Worm (Caenorhabditis elegans) whole organism, L2 larva: ENCODE results near the gene R01E6.2.

Experiments used
- C34F6.9 ChIP-seq: fragments of 150-350 bp; optimal IDR thresholded peaks from 2 replicates; lab custom pipeline; 2014; ENCODE audit warnings: missing biosample characterization, missing genetic modification characterization
- F13H6.1 ChIP-seq: sonication (generic microtip); optimal IDR thresholded peaks from 2 replicates; lab custom pipeline; 2016; ENCODE audit warnings: missing genetic modification characterization, missing compliant biosample characterization
- R02D3.7 ChIP-seq: fragments of 150-350 bp; optimal IDR thresholded peaks from 2 replicates; lab custom pipeline; 2014; ENCODE audit warnings: missing biosample characterization, missing genetic modification characterization
- Y55F3AM.14 ChIP-seq: fragments of 200-800 bp; sonication (Bioruptor generic); optimal IDR thresholded peaks from 2 replicates; lab custom pipeline; 2018; ENCODE audit warnings: mild to moderate bottlenecking, missing genetic modification characterization, missing compliant biosample characterization
- ZK546.5 ChIP-seq: sonication (generic microtip); optimal IDR thresholded peaks from 2 replicates; lab custom pipeline; 2017; ENCODE audit warnings: missing biosample characterization, missing genetic modification characterization
- alr-1 ChIP-seq: fragments of 150-350 bp; optimal IDR thresholded peaks from 2 replicates; lab custom pipeline; 2014; ENCODE audit warnings: missing biosample characterization, missing genetic modification characterization
- ama-1 ChIP-seq: fragments of 150-350 bp; optimal IDR thresholded peaks from 2 replicates; lab custom pipeline; 2018; ENCODE audit warnings: inconsistent platforms
- blmp-1 ChIP-seq: sonication (generic microtip); optimal IDR thresholded peaks from 2 replicates; lab custom pipeline; 2017; ENCODE audit warnings: missing genetic modification characterization, mild to moderate bottlenecking, missing compliant biosample characterization, antibody characterized with exemption, moderate library complexity; ENCODE audit not compliant: insufficient read depth
- ceh-16 ChIP-seq: fragments of 150-350 bp; optimal IDR thresholded peaks from 2 replicates; lab custom pipeline; 2014; ENCODE audit warnings: missing biosample characterization, missing genetic modification characterization
- ceh-82 ChIP-seq: fragments of 150-350 bp; optimal IDR thresholded peaks from 2 replicates; lab custom pipeline; 2014; ENCODE audit warnings: missing biosample characterization, missing genetic modification characterization
- crh-2 ChIP-seq: sonication (generic microtip); optimal IDR thresholded peaks from 2 replicates; lab custom pipeline; 2017; ENCODE audit warnings: missing biosample characterization, missing genetic modification characterization
- dmd-4 ChIP-seq: sonication (generic microtip); optimal IDR thresholded peaks from 2 replicates; lab custom pipeline; 2017; ENCODE audit warnings: missing biosample characterization, missing genetic modification characterization
- egl-27 ChIP-seq: sonication (generic microtip); optimal IDR thresholded peaks from 3 replicates; lab custom pipeline; 2017; ENCODE audit warnings: missing biosample characterization, missing genetic modification reagents, missing genetic modification characterization
- elt-1 ChIP-seq: fragments of 150-350 bp; optimal IDR thresholded peaks from 2 replicates; lab custom pipeline; 2014; ENCODE audit warnings: missing biosample characterization, missing genetic modification characterization
- elt-3 ChIP-seq: sonication (generic microtip); optimal IDR thresholded peaks from 2 replicates; lab custom pipeline; 2017; ENCODE audit warnings: missing biosample characterization, missing genetic modification characterization
- fos-1 ChIP-seq: fragments of 150-350 bp; optimal IDR thresholded peaks from 2 replicates; lab custom pipeline; 2014; ENCODE audit warnings: missing biosample characterization, missing genetic modification characterization
- gmeb-1 ChIP-seq: fragments of 150-350 bp; optimal IDR thresholded peaks from 2 replicates; lab custom pipeline; 2014; ENCODE audit warnings: missing biosample characterization, missing genetic modification characterization
- lin-11 ChIP-seq: fragments of 150-350 bp; sonication (generic microtip); optimal IDR thresholded peaks from 2 replicates; lab custom pipeline; 2014; ENCODE audit warnings: missing biosample characterization, missing genetic modification characterization, inconsistent platforms, mixed read lengths
- lin-13 ChIP-seq: fragments of 150-350 bp; optimal IDR thresholded peaks from 2 replicates; lab custom pipeline; 2014; ENCODE audit warnings: missing biosample characterization, missing genetic modification reagents, missing genetic modification characterization
- lin-39 ChIP-seq: fragments of 150-350 bp; optimal IDR thresholded peaks from 2 replicates; lab custom pipeline; 2014; ENCODE audit warnings: missing biosample characterization, missing genetic modification reagents, missing genetic modification characterization
- lsy-2 ChIP-seq, 2 experiments: fragments of 150-350 bp in 1 of 2; sonication (generic microtip) in 1 of 2; optimal IDR thresholded peaks; 2 replicates each; lab custom pipeline; 2014 to 2017; ENCODE audit warnings: missing biosample characterization in 2 of 2, missing genetic modification characterization in 2 of 2
- mab-5 ChIP-seq: fragments of 150-350 bp; optimal IDR thresholded peaks from 2 replicates; lab custom pipeline; 2014; ENCODE audit warnings: missing biosample characterization, missing genetic modification characterization
- mbf-1 ChIP-seq: sonication (generic microtip); optimal IDR thresholded peaks from 2 replicates; lab custom pipeline; 2017; ENCODE audit warnings: missing biosample characterization, missing genetic modification characterization
- nhr-10 ChIP-seq: sonication (generic microtip); optimal IDR thresholded peaks from 2 replicates; lab custom pipeline; 2017; ENCODE audit warnings: missing biosample characterization, missing genetic modification characterization
- nhr-11 ChIP-seq: fragments of 150-350 bp; optimal IDR thresholded peaks from 2 replicates; lab custom pipeline; 2014; ENCODE audit warnings: missing biosample characterization, missing genetic modification characterization
- nhr-12 ChIP-seq: fragments of 150-350 bp; optimal IDR thresholded peaks from 2 replicates; lab custom pipeline; 2014; ENCODE audit warnings: missing biosample characterization, missing genetic modification characterization
- nhr-129 ChIP-seq: fragments of 150-350 bp; optimal IDR thresholded peaks from 2 replicates; lab custom pipeline; 2014; ENCODE audit warnings: missing biosample characterization, missing genetic modification characterization
- nhr-21 ChIP-seq: fragments of 150-350 bp; optimal IDR thresholded peaks from 2 replicates; lab custom pipeline; 2014; ENCODE audit warnings: missing biosample characterization, missing genetic modification characterization
- nhr-25 ChIP-seq: fragments of 150-350 bp; sonication (generic microtip); optimal IDR thresholded peaks from 3 replicates; lab custom pipeline; 2014; ENCODE audit warnings: missing biosample characterization, missing genetic modification characterization
- nhr-6 ChIP-seq: fragments of 150-350 bp; optimal IDR thresholded peaks from 2 replicates; lab custom pipeline; 2014; ENCODE audit warnings: missing biosample characterization, missing genetic modification characterization
- nhr-77 ChIP-seq: fragments of 150-350 bp; optimal IDR thresholded peaks from 2 replicates; lab custom pipeline; 2014; ENCODE audit warnings: missing biosample characterization, missing genetic modification characterization
- sem-4 ChIP-seq: fragments of 150-350 bp; optimal IDR thresholded peaks from 2 replicates; lab custom pipeline; 2014; ENCODE audit warnings: missing biosample characterization, missing genetic modification reagents, missing genetic modification characterization
- skn-1 ChIP-seq: sonication (generic microtip); optimal IDR thresholded peaks from 2 replicates; lab custom pipeline; 2017; ENCODE audit warnings: missing biosample characterization, missing genetic modification characterization
- sma-3 ChIP-seq: sonication (generic microtip); optimal IDR thresholded peaks from 2 replicates; lab custom pipeline; 2016; ENCODE audit warnings: missing genetic modification reagents, missing genetic modification characterization, missing compliant biosample characterization
- sma-9 ChIP-seq, 2 experiments: fragments of 150-350 bp in 1 of 2; sonication (generic microtip) in 1 of 2; optimal IDR thresholded peaks; 2 replicates each; lab custom pipeline; 2014 to 2016; ENCODE audit warnings: missing genetic modification characterization in 2 of 2, mild to moderate bottlenecking in 1 of 2, missing biosample characterization in 1 of 2, missing compliant biosample characterization in 1 of 2, missing genetic modification reagents in 1 of 2, moderate library complexity in 1 of 2
- snpc-4 ChIP-seq: fragments of 150-350 bp; optimal IDR thresholded peaks from 2 replicates; lab custom pipeline; 2014; ENCODE audit warnings: missing biosample characterization, missing genetic modification characterization
- unc-39 ChIP-seq: fragments of 150-350 bp; optimal IDR thresholded peaks from 2 replicates; lab custom pipeline; 2014; ENCODE audit warnings: missing biosample characterization, missing genetic modification characterization
- unc-55 ChIP-seq: fragments of 150-350 bp; sonication (generic microtip); optimal IDR thresholded peaks from 3 replicates; lab custom pipeline; 2014; ENCODE audit warnings: missing biosample characterization, missing genetic modification reagents, missing genetic modification characterization
- unc-62 ChIP-seq: fragments of 150-350 bp; optimal IDR thresholded peaks from 2 replicates; lab custom pipeline; 2014; ENCODE audit warnings: missing biosample characterization, missing genetic modification reagents, missing genetic modification characterization
- zag-1 ChIP-seq: fragments of 150-350 bp; optimal IDR thresholded peaks from 2 replicates; lab custom pipeline; 2014; ENCODE audit warnings: missing biosample characterization, missing genetic modification characterization
- ztf-1 ChIP-seq: fragments of 200-800 bp; sonication (Bioruptor generic); conservative IDR thresholded peaks from 2 replicates; pipeline ENCODE4 v1.3.6; 2022; ENCODE audit warnings: missing genetic modification characterization, missing compliant biosample characterization
- ztf-11 ChIP-seq: sonication (generic microtip); optimal IDR thresholded peaks from 2 replicates; lab custom pipeline; 2017; ENCODE audit warnings: missing biosample characterization, missing genetic modification characterization
- ztf-4 ChIP-seq: fragments of 150-350 bp; optimal IDR thresholded peaks from 2 replicates; lab custom pipeline; 2014; ENCODE audit warnings: missing biosample characterization, missing genetic modification characterization

R01E6.2 gene

DNA sequence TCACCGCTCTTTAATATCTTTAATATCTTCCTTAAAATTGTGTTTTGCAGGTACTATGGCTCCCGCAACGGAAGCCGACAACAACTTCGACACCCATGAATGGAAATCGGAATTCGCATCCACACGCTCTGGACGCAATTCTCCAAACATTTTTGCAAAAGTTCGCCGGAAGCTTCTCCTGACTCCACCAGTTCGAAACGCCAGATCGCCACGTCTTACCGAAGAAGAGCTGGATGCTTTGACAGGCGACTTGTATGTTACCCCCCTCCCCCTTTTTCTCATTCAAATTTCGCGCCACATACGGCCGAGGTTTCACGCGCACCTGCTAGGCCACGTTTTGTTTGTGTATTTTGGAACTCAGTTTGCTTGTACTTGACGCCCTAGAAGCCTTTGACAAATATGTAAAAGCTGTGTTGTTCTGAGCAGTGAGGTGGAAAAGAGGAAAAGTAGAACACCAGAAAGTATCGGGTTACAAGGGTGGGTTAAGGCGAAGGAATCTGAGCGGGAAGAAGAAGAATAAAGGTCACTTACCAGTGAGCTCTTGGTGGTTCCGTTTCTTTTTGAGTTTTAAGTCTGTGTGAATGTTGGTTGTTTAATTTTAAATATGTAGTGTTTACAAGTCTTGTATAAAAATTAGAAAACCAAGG is 18.5 kb upstream of the R01E6.2 start, which contains the start of gene unc-84:
unc-84 (plus strand) TSS at position 51 of the 647 bp plus-strand sequence.
- TF ChIP-seq nhr-21 (tag; lab: Kevin White, UChicago): no peak
- no peak for TF ChIP-seq R02D3.7 (tag; lab: Kevin White, UChicago)
- peak; percentile 1 for TF ChIP-seq F13H6.1 (tag; lab: Kevin White, UChicago)
- no peak for TF ChIP-seq elt-3 (tag; lab: Kevin White, UChicago)
- TF ChIP-seq fos-1 (tag; lab: Kevin White, UChicago): no peak
- TF ChIP-seq snpc-4 (tag; lab: Kevin White, UChicago): no peak
- TF ChIP-seq ZK546.5 (tag; lab: Kevin White, UChicago): no peak
- no peak for TF ChIP-seq blmp-1 (tag; lab: Kevin White, UChicago)
- TF ChIP-seq sma-9 (GFP tag; optimal IDR thresholded peaks at IDR 0.05; lab: Kevin White, UChicago): no peak
- no peak for TF ChIP-seq sma-9 (tag; optimal IDR thresholded peaks at IDR 0.05; lab: Kevin White, UChicago)
- TF ChIP-seq C34F6.9 (tag; lab: Kevin White, UChicago): peak; percentile 2
- no peak for TF ChIP-seq ztf-4
- no peak for TF ChIP-seq lin-11 (tag; lab: Kevin White, UChicago)
- TF ChIP-seq ceh-16: no peak
- no peak for TF ChIP-seq zag-1
- no peak for TF ChIP-seq ama-1 (lab: Kevin White, UChicago)
- TF ChIP-seq lin-13 (GFP tag; lab: Kevin White, UChicago): no peak
- TF ChIP-seq nhr-77: no peak
- TF ChIP-seq nhr-25: no peak
- TF ChIP-seq nhr-12 (tag; lab: Kevin White, UChicago): no peak
- peak; percentile 55 for TF ChIP-seq gmeb-1 (tag; lab: Kevin White, UChicago)
- TF ChIP-seq ztf-11: no peak
- no peak for TF ChIP-seq unc-62
- no peak for TF ChIP-seq lsy-2 (tag; optimal IDR thresholded peaks at IDR 0.05; lab: Kevin White, UChicago)
- TF ChIP-seq alr-1 (tag; lab: Kevin White, UChicago): no peak
- TF ChIP-seq ceh-82: no peak
- TF ChIP-seq elt-1 (tag; lab: Kevin White, UChicago): no peak
- peak; percentile 9 for TF ChIP-seq unc-55
- no peak for TF ChIP-seq skn-1 (tag; lab: Kevin White, UChicago)
- TF ChIP-seq nhr-10 (tag; lab: Kevin White, UChicago): no peak
- TF ChIP-seq lin-39 (tag; lab: Kevin White, UChicago): no peak
- no peak for TF ChIP-seq mbf-1 (tag; lab: Kevin White, UChicago)
- TF ChIP-seq Y55F3AM.14 (GFP tag; lab: Kevin White, UChicago): no peak

DNA sequence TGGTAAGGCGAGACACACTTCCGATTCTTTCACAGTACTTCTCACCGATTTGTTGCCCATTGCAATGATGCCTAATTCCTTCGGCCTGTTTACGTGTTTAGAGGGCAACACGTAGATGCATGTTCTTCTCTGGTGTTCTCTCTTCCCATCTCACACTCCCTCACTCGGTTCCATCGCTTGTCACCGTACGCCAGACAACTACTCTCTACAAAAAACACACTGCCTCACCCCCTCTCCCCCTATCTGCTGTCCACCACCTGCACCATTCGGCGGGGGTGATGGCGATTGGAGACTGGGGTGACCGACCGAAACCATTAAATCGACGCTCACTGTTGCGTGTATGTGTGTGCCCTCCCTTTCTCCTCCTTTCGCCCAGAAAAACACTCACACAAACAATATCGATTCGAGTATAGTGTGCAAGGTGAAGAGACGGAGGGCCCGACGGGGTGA is 17.6 kb upstream of the R01E6.2 start:
- TF ChIP-seq fos-1 (tag; lab: Kevin White, UChicago): peak; percentile 40
- no peak for TF ChIP-seq gmeb-1 (tag; lab: Kevin White, UChicago)
- TF ChIP-seq sma-3 (GFP tag; lab: Kevin White, UChicago): no peak
- TF ChIP-seq lsy-2 (tag; optimal IDR thresholded peaks at IDR 0.05; lab: Kevin White, UChicago): peak in 1 of 2 experiments; percentile 12
- TF ChIP-seq ztf-1 (GFP tag; lab: Robert Waterston, UW): no peak
- TF ChIP-seq nhr-77: no peak
- no peak for TF ChIP-seq nhr-11 (tag; lab: Kevin White, UChicago)
- peak; percentile 48 for TF ChIP-seq lin-11 (tag; lab: Kevin White, UChicago)
- peak; percentile 65 for TF ChIP-seq F13H6.1 (tag; lab: Kevin White, UChicago)
- TF ChIP-seq zag-1: no peak
- TF ChIP-seq ztf-11: no peak
- no peak for TF ChIP-seq dmd-4
- no peak for TF ChIP-seq egl-27 (tag; lab: Kevin White, UChicago)
- TF ChIP-seq sma-9 (GFP tag; optimal IDR thresholded peaks at IDR 0.05; lab: Kevin White, UChicago): no peak
- no peak for TF ChIP-seq sma-9 (tag; optimal IDR thresholded peaks at IDR 0.05; lab: Kevin White, UChicago)
- no peak for TF ChIP-seq C34F6.9 (tag; lab: Kevin White, UChicago)
- TF ChIP-seq unc-55: peak; percentile 11
- no peak for TF ChIP-seq mbf-1 (tag; lab: Kevin White, UChicago)
- TF ChIP-seq mab-5: peak; percentile 32
- no peak for TF ChIP-seq nhr-6 (tag; lab: Kevin White, UChicago)
- no peak for TF ChIP-seq alr-1 (tag; lab: Kevin White, UChicago)
- peak; percentile 73 for TF ChIP-seq nhr-25
- no peak for TF ChIP-seq unc-39 (tag; lab: Kevin White, UChicago)
- TF ChIP-seq elt-1 (tag; lab: Kevin White, UChicago): no peak
- no peak for TF ChIP-seq ZK546.5 (tag; lab: Kevin White, UChicago)
- no peak for TF ChIP-seq ama-1 (lab: Kevin White, UChicago)
- TF ChIP-seq nhr-21 (tag; lab: Kevin White, UChicago): no peak
- TF ChIP-seq ceh-16: peak; percentile 73
- TF ChIP-seq nhr-129 (tag; lab: Kevin White, UChicago): peak; percentile 62
- no peak for TF ChIP-seq crh-2 (tag; lab: Kevin White, UChicago)
- no peak for TF ChIP-seq unc-62
- no peak for TF ChIP-seq ceh-82
- TF ChIP-seq sem-4 (tag; lab: Kevin White, UChicago): peak; percentile 62
- no peak for TF ChIP-seq R02D3.7 (tag; lab: Kevin White, UChicago)
- no peak for TF ChIP-seq nhr-10 (tag; lab: Kevin White, UChicago)
- no peak for TF ChIP-seq skn-1 (tag; lab: Kevin White, UChicago)
